Worm (Caenorhabditis elegans) whole organism, young adult: ENCODE results near the gene lact-6.

ENCODE experiments used
- ceh-58 ChIP-seq: fragments of 200-800 bp; sonication (Bioruptor generic); IDR thresholded peaks from 2 replicates; pipeline ENCODE4 v1.3.6; 2022; ENCODE audit warnings: missing genetic modification characterization, missing compliant biosample characterization
- efl-1 ChIP-seq: fragments of 150-350 bp; optimal IDR thresholded peaks from 2 replicates; lab custom pipeline; 2014; ENCODE audit warnings: missing biosample characterization, missing genetic modification reagents, missing genetic modification characterization
- rec-8 ChIP-seq, 2 experiments: sonication (generic microtip); optimal IDR thresholded peaks; 2 replicates each; lab custom pipeline; 2016; ENCODE audit warnings: mild to moderate bottlenecking in 2 of 2, missing genetic modification characterization in 2 of 2, missing genetic modification reagents in 2 of 2, missing genotype in 2 of 2, missing biosample characterization in 1 of 2, missing compliant biosample characterization in 1 of 2, moderate library complexity in 1 of 2

- TF ChIP-seq rec-8 (tag; optimal IDR thresholded peaks at IDR 0.05; lab: Kevin White, UChicago) (no peak), efl-1 (no peak), ceh-58 (GFP tag; lab: Robert Waterston, UW) (no peak)
Measured at ce11 chrIV:17431287-17431686, at the start of gene lact-6.
